Fruit fly (Drosophila melanogaster) whole organism, adult: ENCODE measurements around the gene CG9733.

ENCODE experiments used
- CG1620 ChIP-seq: fragments of 200-800 bp; sonication (Bioruptor generic); optimal IDR thresholded peaks from 2 replicates; lab custom pipeline; 2016; ENCODE audit warnings: missing biosample characterization, missing genetic modification characterization
- CG7045 ChIP-seq: fragments of 200-800 bp; sonication (Bioruptor generic); optimal IDR thresholded peaks from 2 replicates; lab custom pipeline; 2017; ENCODE audit warnings: missing biosample characterization, mild to moderate bottlenecking, missing genetic modification characterization
- ovo ChIP-seq: fragments of 200-800 bp; sonication (Bioruptor generic); optimal IDR thresholded peaks from 2 replicates; lab custom pipeline; 2016; ENCODE audit warnings: missing biosample characterization, missing genetic modification characterization

- TF ChIP-seq CG7045 (GFP tag; lab: Kevin White, UChicago) (no peak), ovo (GFP tag; lab: Kevin White, UChicago) (no peak), CG1620 (GFP tag; lab: Kevin White, UChicago) (no peak)
Measured at dm6 chr3R:30197796-30198195, 48.7 kb downstream of the CG9733 start.
